Fruit fly (Drosophila melanogaster) whole organism, embryonic: ENCODE measurements around the gene Lrpprc2.
A peak's percentile ranks its signal among the peaks of the same experiment; 100 is the strongest.

ENCODE experiments used
- B-H2 ChIP-seq: fragments of 200-800 bp; sonication (Bioruptor generic); optimal IDR thresholded peaks from 2 replicates; lab custom pipeline; 2018; ENCODE audit warnings: missing biosample characterization, mild to moderate bottlenecking, missing genetic modification characterization
- BEAF-32 ChIP-seq: fragments of 200-800 bp; sonication (Bioruptor generic); optimal IDR thresholded peaks from 3 replicates; lab custom pipeline; 2017; ENCODE audit warnings: missing biosample characterization, missing genetic modification characterization, mild to moderate bottlenecking, moderate library complexity, missing genetic modification reagents
- CG11247 ChIP-seq: fragments of 200-800 bp; sonication (Bioruptor generic); IDR thresholded peaks from 2 replicates; pipeline ENCODE4 v1.3.6; 2022; ENCODE audit warnings: missing biosample characterization, missing genetic modification characterization
- CG12219 ChIP-seq: fragments of 200-800 bp; sonication (Bioruptor generic); optimal IDR thresholded peaks from 3 replicates; lab custom pipeline; 2018; ENCODE audit warnings: missing biosample characterization, mild to moderate bottlenecking, missing genetic modification characterization
- CG13424 ChIP-seq: fragments of 200-800 bp; sonication (Bioruptor generic); optimal IDR thresholded peaks from 2 replicates; lab custom pipeline; 2019; ENCODE audit warnings: missing biosample characterization, mild to moderate bottlenecking, missing genetic modification characterization, moderate library complexity
- CG14710 ChIP-seq: fragments of 200-800 bp; sonication (Bioruptor generic); optimal IDR thresholded peaks from 3 replicates; lab custom pipeline; 2019; ENCODE audit warnings: missing biosample characterization, mild to moderate bottlenecking, missing genetic modification characterization, moderate library complexity
- CG17385 ChIP-seq: fragments of 200-800 bp; sonication (Bioruptor generic); optimal IDR thresholded peaks from 3 replicates; lab custom pipeline; 2018; ENCODE audit warnings: missing biosample characterization, mild to moderate bottlenecking, missing genetic modification characterization
- CG2116 ChIP-seq: fragments of 200-800 bp; sonication (Bioruptor generic); optimal IDR thresholded peaks from 3 replicates; lab custom pipeline; 2018; ENCODE audit warnings: missing biosample characterization, mild to moderate bottlenecking, missing genetic modification characterization
- CG2199 ChIP-seq: fragments of 200-800 bp; sonication (Bioruptor generic); IDR thresholded peaks from 3 replicates; pipeline ENCODE4 v1.3.6; 2022; ENCODE audit warnings: missing biosample characterization, missing genetic modification characterization
- CG2678 ChIP-seq: fragments of 200-800 bp; sonication (Bioruptor generic); optimal IDR thresholded peaks from 3 replicates; lab custom pipeline; 2019; ENCODE audit warnings: missing biosample characterization, mild to moderate bottlenecking, missing genetic modification characterization, moderate library complexity
- CG2875 ChIP-seq: fragments of 200-800 bp; sonication (Bioruptor generic); optimal IDR thresholded peaks from 2 replicates; lab custom pipeline; 2017; ENCODE audit warnings: missing biosample characterization, mild to moderate bottlenecking, missing genetic modification characterization, missing genetic modification reagents
- CG31388 ChIP-seq: fragments of 200-800 bp; sonication (Bioruptor generic); optimal IDR thresholded peaks from 2 replicates; lab custom pipeline; 2016; ENCODE audit warnings: missing biosample characterization, missing genetic modification characterization
- CG32767 ChIP-seq: fragments of 200-800 bp; sonication (Bioruptor generic); IDR thresholded peaks from 2 replicates; pipeline ENCODE4 v1.3.6; 2022; ENCODE audit warnings: missing biosample characterization, missing genetic modification characterization
- CG3995 ChIP-seq: fragments of 200-800 bp; sonication (Bioruptor generic); optimal IDR thresholded peaks from 3 replicates; lab custom pipeline; 2016; ENCODE audit warnings: missing biosample characterization, missing genetic modification characterization
- CG4328 ChIP-seq: fragments of 200-800 bp; sonication (Bioruptor generic); optimal IDR thresholded peaks from 3 replicates; lab custom pipeline; 2017; ENCODE audit warnings: missing biosample characterization, missing genetic modification reagents, missing genetic modification characterization
- CG4360 ChIP-seq: fragments of 200-800 bp; sonication (Bioruptor generic); IDR thresholded peaks from 2 replicates; pipeline ENCODE4 v1.3.6; 2022; ENCODE audit warnings: missing biosample characterization, missing genetic modification characterization
- CG4707 ChIP-seq: fragments of 200-800 bp; sonication (Bioruptor generic); optimal IDR thresholded peaks from 2 replicates; lab custom pipeline; 2018; ENCODE audit warnings: missing biosample characterization, mild to moderate bottlenecking, missing genetic modification characterization, moderate library complexity
- CG6654 ChIP-seq: fragments of 200-800 bp; sonication (Bioruptor generic); optimal IDR thresholded peaks from 2 replicates; lab custom pipeline; 2017; ENCODE audit warnings: missing biosample characterization, mild to moderate bottlenecking, missing genetic modification characterization
- CG7271 ChIP-seq: fragments of 200-800 bp; sonication (Bioruptor generic); optimal IDR thresholded peaks from 2 replicates; lab custom pipeline; 2018; ENCODE audit warnings: missing biosample characterization, mild to moderate bottlenecking, missing genetic modification characterization, moderate library complexity
- CG8359 ChIP-seq: fragments of 200-800 bp; sonication (Bioruptor generic); optimal IDR thresholded peaks from 2 replicates; lab custom pipeline; 2017; ENCODE audit warnings: missing biosample characterization, mild to moderate bottlenecking, missing genetic modification characterization, borderline replicate concordance
- CG8944 ChIP-seq: fragments of 200-800 bp; sonication (Bioruptor generic); optimal IDR thresholded peaks from 3 replicates; lab custom pipeline; 2016; ENCODE audit warnings: missing biosample characterization, missing genetic modification characterization
- CG9817 ChIP-seq: fragments of 200-800 bp; sonication (Bioruptor generic); optimal IDR thresholded peaks from 2 replicates; lab custom pipeline; 2018; ENCODE audit warnings: missing biosample characterization, mild to moderate bottlenecking, missing genetic modification characterization, moderate library complexity
- Doc3 ChIP-seq: fragments of 200-800 bp; sonication (Bioruptor generic); IDR thresholded peaks from 3 replicates; pipeline ENCODE4 v1.3.6; 2022; ENCODE audit warnings: missing biosample characterization, missing genetic modification characterization; ENCODE audit not compliant: partially characterized antibody
- Ets65A ChIP-seq: fragments of 200-800 bp; sonication (Bioruptor generic); peaks from one replicate; lab custom pipeline; 2016; ENCODE audit warnings: missing biosample characterization, missing genetic modification characterization
- Hey ChIP-seq: fragments of 200-800 bp; sonication (Bioruptor generic); optimal IDR thresholded peaks from 3 replicates; lab custom pipeline; 2018; ENCODE audit warnings: missing biosample characterization, mild to moderate bottlenecking, missing genetic modification characterization
- Jarid2 ChIP-seq: fragments of 200-800 bp; sonication (Bioruptor generic); optimal IDR thresholded peaks from 3 replicates; lab custom pipeline; 2017; ENCODE audit warnings: mild to moderate bottlenecking, missing biosample characterization, missing genetic modification reagents, missing genetic modification characterization
- MESR4 ChIP-seq: fragments of 200-800 bp; sonication (Bioruptor generic); optimal IDR thresholded peaks from 2 replicates; lab custom pipeline; 2018; ENCODE audit warnings: missing biosample characterization, mild to moderate bottlenecking, missing genetic modification characterization, moderate library complexity
- Mad ChIP-seq: fragments of 200-800 bp; sonication (Bioruptor generic); optimal IDR thresholded peaks from 2 replicates; lab custom pipeline; 2016; ENCODE audit warnings: missing biosample characterization, missing genetic modification characterization
- Med ChIP-seq: fragments of 200-800 bp; sonication (Bioruptor generic); peaks from one replicate; lab custom pipeline; 2016; ENCODE audit warnings: missing biosample characterization, missing genetic modification characterization, mild to moderate bottlenecking, inconsistent platforms, moderate library complexity
- Oli ChIP-seq: fragments of 200-800 bp; sonication (Bioruptor generic); optimal IDR thresholded peaks from 2 replicates; lab custom pipeline; 2018; ENCODE audit warnings: missing biosample characterization, mild to moderate bottlenecking, missing genetic modification characterization, moderate library complexity
- Pdp1 ChIP-seq, 2 experiments: fragments of 200-800 bp; sonication (Bioruptor generic); optimal IDR thresholded peaks; 3 replicates each; lab custom pipeline; 2016; ENCODE audit warnings: missing biosample characterization in 2 of 2, missing genetic modification characterization in 2 of 2, mild to moderate bottlenecking in 1 of 2, moderate library complexity in 1 of 2
- bsh ChIP-seq, 2 experiments: fragments of 200-800 bp; sonication (Bioruptor generic); optimal IDR thresholded peaks; 2 replicates each; lab custom pipeline; 2017 to 2018; ENCODE audit warnings: mild to moderate bottlenecking in 2 of 2, missing biosample characterization in 2 of 2, missing genetic modification characterization in 2 of 2, moderate library complexity in 1 of 2
- cas ChIP-seq: fragments of 200-800 bp; sonication (Bioruptor generic); IDR thresholded peaks from 2 replicates; pipeline ENCODE4 v1.3.6; 2022; ENCODE audit warnings: missing biosample characterization, missing genetic modification characterization
- croc ChIP-seq: fragments of 200-800 bp; sonication (Bioruptor generic); conservative IDR thresholded peaks from 3 replicates; pipeline ENCODE4 v1.3.6; 2022; ENCODE audit warnings: missing biosample characterization, missing genetic modification characterization
- ewg ChIP-seq: fragments of 200-800 bp; sonication (Bioruptor generic); optimal IDR thresholded peaks from 3 replicates; lab custom pipeline; 2017; ENCODE audit warnings: mild to moderate bottlenecking, missing biosample characterization, missing genetic modification reagents, missing genetic modification characterization
- gsb ChIP-seq: fragments of 200-800 bp; sonication (Bioruptor generic); IDR thresholded peaks from 2 replicates; pipeline ENCODE4 v1.3.6; 2022; ENCODE audit warnings: missing biosample characterization, missing genetic modification characterization
- hkb ChIP-seq, 2 experiments: fragments of 200-800 bp in 1 of 2; fragments of >200 bp in 1 of 2; sonication (Bioruptor generic) in 1 of 2; IDR thresholded peaks in 1 of 2; optimal IDR thresholded peaks in 1 of 2; 2 replicates each; pipeline versions ENCODE4 v1.3.6 to Lab custom; 2017 to 2022; ENCODE audit warnings: missing biosample characterization in 1 of 2, missing genetic modification characterization in 1 of 2
- kni ChIP-seq: fragments of 200-800 bp; sonication (Bioruptor generic); optimal IDR thresholded peaks from 3 replicates; lab custom pipeline; 2017; ENCODE audit warnings: mild to moderate bottlenecking, missing biosample characterization, missing genetic modification reagents, missing genetic modification characterization
- lbe ChIP-seq: fragments of 200-800 bp; sonication (Bioruptor generic); optimal IDR thresholded peaks from 2 replicates; lab custom pipeline; 2016; ENCODE audit warnings: missing biosample characterization, mild to moderate bottlenecking, missing genetic modification characterization
- phol ChIP-seq: fragments of 200-800 bp; sonication (Bioruptor generic); optimal IDR thresholded peaks from 3 replicates; lab custom pipeline; 2018; ENCODE audit warnings: missing biosample characterization, mild to moderate bottlenecking, missing genetic modification characterization, moderate library complexity
- pros ChIP-seq: fragments of 200-800 bp; sonication (Bioruptor generic); optimal IDR thresholded peaks from 3 replicates; lab custom pipeline; 2019; ENCODE audit warnings: missing biosample characterization, mild to moderate bottlenecking, missing genetic modification characterization, moderate library complexity
- rib ChIP-seq: fragments of 200-800 bp; sonication (Bioruptor generic); IDR thresholded peaks from 2 replicates; pipeline ENCODE4 v1.3.6; 2022; ENCODE audit warnings: missing biosample characterization, missing genetic modification characterization
- row ChIP-seq: fragments of 200-800 bp; sonication (Bioruptor generic); IDR thresholded peaks from 3 replicates; pipeline ENCODE4 v1.3.6; 2022; ENCODE audit warnings: missing biosample characterization, missing genetic modification characterization
- schlank ChIP-seq: fragments of 200-800 bp; sonication (Bioruptor generic); optimal IDR thresholded peaks from 2 replicates; lab custom pipeline; 2018; ENCODE audit warnings: missing biosample characterization, mild to moderate bottlenecking, missing genetic modification characterization
- sug ChIP-seq: fragments of 200-800 bp; optimal IDR thresholded peaks from 2 replicates; lab custom pipeline; 2019; ENCODE audit warnings: missing biosample characterization, mild to moderate bottlenecking, missing genetic modification characterization, moderate library complexity
- tup ChIP-seq: fragments of 200-800 bp; sonication (Bioruptor generic); optimal IDR thresholded peaks from 2 replicates; lab custom pipeline; 2016; ENCODE audit warnings: missing biosample characterization, mild to moderate bottlenecking, missing genetic modification characterization, moderate library complexity
- z ChIP-seq: fragments of 200-800 bp; sonication (Bioruptor generic); IDR thresholded peaks from 3 replicates; pipeline ENCODE4 v1.3.6; 2022; ENCODE audit warnings: missing biosample characterization, missing genetic modification characterization

Gene Lrpprc2

dm6 chrX:1460278-1460872, at the start of gene Lrpprc2 (continued):
- TF ChIP-seq BEAF-32 (peak; percentile 14), CG11247 (no peak), MESR4 (GFP tag; lab: Kevin White, UChicago) (peak; percentile 39), Pdp1 (GFP tag; optimal IDR thresholded peaks at IDR 0.05; lab: Kevin White, UChicago) (peak in 1 of 2 experiments; percentile 95), phol (tag; lab: Kevin White, UChicago) (peak; percentile 12), kni (GFP tag; lab: Kevin White, UChicago) (peak; percentile 12), CG14710 (peak; percentile 24), tup (GFP tag; lab: Kevin White, UChicago) (no peak)

dm6 chrX:1508241-1508823, 47.9 kb upstream of the Lrpprc2 start:
- TF ChIP-seq CG4707 (GFP tag; lab: Kevin White, UChicago), result no peak
- TF ChIP-seq CG12219, result no peak
- TF ChIP-seq cas (GFP tag; lab: Robert Waterston, UW), result no peak
- TF ChIP-seq Jarid2 (GFP tag; lab: Kevin White, UChicago), result no peak
- TF ChIP-seq CG8359 (GFP tag; lab: Kevin White, UChicago), result no peak
- no peak for TF ChIP-seq z
- peak; percentile 33 for TF ChIP-seq CG2678 (tag; lab: Kevin White, UChicago)
- no peak for TF ChIP-seq CG31388 (GFP tag; lab: Kevin White, UChicago)
- TF ChIP-seq CG4328 (GFP tag; lab: Kevin White, UChicago), result no peak
- TF ChIP-seq bsh (GFP tag; optimal IDR thresholded peaks at IDR 0.05; lab: Kevin White, UChicago), result no peak
- TF ChIP-seq Doc3 (GFP tag; lab: Robert Waterston, UW), result no peak
- TF ChIP-seq row (GFP tag; lab: Robert Waterston, UW), result peak; percentile 29; the same call in 1 of the 3 replicates
- no peak for TF ChIP-seq Mad (GFP tag; lab: Kevin White, UChicago)
- peak; percentile 22 for TF ChIP-seq CG3995 (GFP tag; lab: Kevin White, UChicago)
- peak; percentile 25 for TF ChIP-seq sug (tag; lab: Kevin White, UChicago)
- peak; percentile 92 for TF ChIP-seq ewg (GFP tag; lab: Kevin White, UChicago)
- TF ChIP-seq CG17385 (GFP tag; lab: Kevin White, UChicago), result no peak
- no peak for TF ChIP-seq hkb (optimal IDR thresholded peaks at IDR 0.05; lab: Kevin White, UChicago)
- TF ChIP-seq hkb (GFP tag; IDR thresholded peaks at IDR 0.05; lab: Robert Waterston, UW), result no peak
- peak; percentile 37 for TF ChIP-seq Med
- no peak for TF ChIP-seq schlank (tag; lab: Kevin White, UChicago)
- no peak for TF ChIP-seq Oli
- no peak for TF ChIP-seq CG32767
- TF ChIP-seq rib (GFP tag; lab: Robert Waterston, UW), result no peak
- TF ChIP-seq Ets65A (GFP tag; lab: Kevin White, UChicago), result peak; percentile 6
- no peak for TF ChIP-seq pros (GFP tag; lab: Kevin White, UChicago)
- TF ChIP-seq CG8944 (GFP tag; lab: Kevin White, UChicago), result no peak
- TF ChIP-seq gsb (GFP tag; lab: Robert Waterston, UW), result no peak
- peak; percentile 11 for TF ChIP-seq CG9817 (tag; lab: Kevin White, UChicago)
- TF ChIP-seq croc, result no peak
- TF ChIP-seq CG7271 (tag; lab: Kevin White, UChicago), result no peak
- TF ChIP-seq CG4360 (GFP tag; lab: Robert Waterston, UW), result no peak
- peak; percentile 4 for TF ChIP-seq CG13424 (tag; lab: Kevin White, UChicago)
- no peak for TF ChIP-seq CG2116 (GFP tag; lab: Kevin White, UChicago)
- no peak for TF ChIP-seq BEAF-32
- TF ChIP-seq lbe (GFP tag; lab: Kevin White, UChicago), result no peak
- TF ChIP-seq CG2875, result no peak
- no peak for TF ChIP-seq Hey
- TF ChIP-seq CG6654 (GFP tag; lab: Kevin White, UChicago), result no peak
- TF ChIP-seq CG2199 (GFP tag; lab: Robert Waterston, UW), result no peak
- TF ChIP-seq B-H2, result peak; percentile 14
